Worm (Caenorhabditis elegans) whole organism, late embryonic: ENCODE results near the gene F49F1.9.
A peak's percentile ranks its signal among the peaks of the same experiment; 100 is the strongest.

ENCODE experiments used
- C08G9.2 ChIP-seq: sonication (generic microtip); optimal IDR thresholded peaks from 2 replicates; lab custom pipeline; 2016; ENCODE audit warnings: mild to moderate bottlenecking, missing genetic modification characterization, moderate library complexity, missing compliant biosample characterization
- F13H6.1 ChIP-seq: sonication (generic microtip); optimal IDR thresholded peaks from 2 replicates; lab custom pipeline; 2016; ENCODE audit warnings: missing genetic modification characterization, missing compliant biosample characterization
- K02D7.2 ChIP-seq: sonication (generic microtip); optimal IDR thresholded peaks from 2 replicates; lab custom pipeline; 2017; ENCODE audit warnings: mild to moderate bottlenecking, missing genetic modification characterization, missing compliant biosample characterization
- ceh-19 ChIP-seq: fragments of 200-800 bp; sonication (Bioruptor generic); optimal IDR thresholded peaks from 2 replicates; lab custom pipeline; 2018; ENCODE audit warnings: mild to moderate bottlenecking, missing genetic modification characterization, missing compliant biosample characterization
- ceh-2 ChIP-seq: sonication (generic microtip); optimal IDR thresholded peaks from 2 replicates; lab custom pipeline; 2016; ENCODE audit warnings: missing genotype, missing genetic modification characterization, missing compliant biosample characterization
- ceh-22 ChIP-seq: sonication (generic microtip); optimal IDR thresholded peaks from 2 replicates; lab custom pipeline; 2017; ENCODE audit warnings: missing biosample characterization, missing genetic modification characterization
- ceh-30 ChIP-seq: fragments of 150-350 bp; optimal IDR thresholded peaks from 2 replicates; lab custom pipeline; 2014; ENCODE audit warnings: missing biosample characterization, missing genetic modification characterization
- ceh-31 ChIP-seq: sonication (generic microtip); optimal IDR thresholded peaks from 2 replicates; lab custom pipeline; 2016; ENCODE audit warnings: missing genetic modification characterization, missing compliant biosample characterization
- ceh-34 ChIP-seq: sonication (generic microtip); optimal IDR thresholded peaks from 2 replicates; lab custom pipeline; 2016; ENCODE audit warnings: mild to moderate bottlenecking, missing genetic modification characterization, missing compliant biosample characterization
- ceh-48 ChIP-seq: sonication (generic microtip); optimal IDR thresholded peaks from 2 replicates; lab custom pipeline; 2016; ENCODE audit warnings: missing genetic modification characterization, inconsistent platforms, missing compliant biosample characterization
- ceh-6 ChIP-seq: fragments of 200-800 bp; sonication (Bioruptor generic); optimal IDR thresholded peaks from 2 replicates; lab custom pipeline; 2018; ENCODE audit warnings: mild to moderate bottlenecking, missing genetic modification characterization, missing compliant biosample characterization
- ceh-9 ChIP-seq: sonication (generic microtip); optimal IDR thresholded peaks from 2 replicates; lab custom pipeline; 2016; ENCODE audit warnings: mild to moderate bottlenecking, missing genetic modification characterization, inconsistent platforms, missing compliant biosample characterization
- dmd-4 ChIP-seq: sonication (generic microtip); optimal IDR thresholded peaks from 2 replicates; lab custom pipeline; 2016; ENCODE audit warnings: borderline replicate concordance, missing genetic modification characterization, missing compliant biosample characterization
- eyg-1 ChIP-seq: sonication (generic microtip); optimal IDR thresholded peaks from 2 replicates; lab custom pipeline; 2016; ENCODE audit warnings: missing genotype, missing genetic modification characterization, missing compliant biosample characterization
- fkh-10 ChIP-seq: fragments of 150-350 bp; optimal IDR thresholded peaks from 2 replicates; lab custom pipeline; 2014; ENCODE audit warnings: missing biosample characterization, missing genetic modification reagents, missing genetic modification characterization
- fkh-6 ChIP-seq: sonication (generic microtip); optimal IDR thresholded peaks from 2 replicates; lab custom pipeline; 2016; ENCODE audit warnings: missing genetic modification characterization, missing compliant biosample characterization
- gmeb-2 ChIP-seq: sonication (generic microtip); optimal IDR thresholded peaks from 2 replicates; lab custom pipeline; 2016; ENCODE audit warnings: missing genetic modification characterization, inconsistent platforms, missing compliant biosample characterization
- hlh-13 ChIP-seq: fragments of 200-800 bp; sonication (Bioruptor generic); optimal IDR thresholded peaks from 2 replicates; lab custom pipeline; 2018; ENCODE audit warnings: mild to moderate bottlenecking, missing genetic modification characterization, missing compliant biosample characterization
- hlh-30 ChIP-seq: sonication (generic microtip); optimal IDR thresholded peaks from 2 replicates; lab custom pipeline; 2017; ENCODE audit warnings: antibody characterized with exemption, missing genetic modification characterization, missing compliant biosample characterization; ENCODE audit not compliant: insufficient read depth
- hlh-6 ChIP-seq: sonication (generic microtip); optimal IDR thresholded peaks from 2 replicates; lab custom pipeline; 2016; ENCODE audit warnings: missing genotype, missing genetic modification characterization, missing compliant biosample characterization
- lim-6 ChIP-seq: sonication (generic microtip); optimal IDR thresholded peaks from 2 replicates; lab custom pipeline; 2016; ENCODE audit warnings: missing genetic modification characterization, missing compliant biosample characterization
- lin-11 ChIP-seq: fragments of 200-800 bp; sonication (Bioruptor generic); optimal IDR thresholded peaks from 2 replicates; lab custom pipeline; 2018; ENCODE audit warnings: mild to moderate bottlenecking, missing genetic modification characterization, missing compliant biosample characterization
- mec-3 ChIP-seq: sonication (generic microtip); optimal IDR thresholded peaks from 2 replicates; lab custom pipeline; 2016; ENCODE audit warnings: borderline replicate concordance, missing genetic modification characterization, missing compliant biosample characterization
- nfya-1 ChIP-seq: sonication (generic microtip); optimal IDR thresholded peaks from 2 replicates; lab custom pipeline; 2017; ENCODE audit warnings: missing genetic modification characterization, mild to moderate bottlenecking, missing compliant biosample characterization, antibody characterized with exemption, moderate library complexity
- nhr-11 ChIP-seq: fragments of 150-350 bp; optimal IDR thresholded peaks from 2 replicates; lab custom pipeline; 2014; ENCODE audit warnings: missing biosample characterization, missing genetic modification characterization
- nhr-232 ChIP-seq: sonication (generic microtip); optimal IDR thresholded peaks from 2 replicates; lab custom pipeline; 2016; ENCODE audit warnings: missing genetic modification characterization, missing compliant biosample characterization
- odd-2 ChIP-seq: sonication (generic microtip); optimal IDR thresholded peaks from 2 replicates; lab custom pipeline; 2017; ENCODE audit warnings: antibody characterized with exemption, mild to moderate bottlenecking, missing genetic modification characterization, missing compliant biosample characterization
- pag-3 ChIP-seq: sonication (generic microtip); optimal IDR thresholded peaks from 2 replicates; lab custom pipeline; 2016; ENCODE audit warnings: missing compliant biosample characterization, missing genetic modification characterization, borderline replicate concordance
- pat-9 ChIP-seq: fragments of 200-800 bp; sonication (Bioruptor generic); optimal IDR thresholded peaks from 2 replicates; lab custom pipeline; 2018; ENCODE audit warnings: mild to moderate bottlenecking, missing genetic modification characterization, moderate library complexity, missing compliant biosample characterization
- pha-4 ChIP-seq: fragments of 150-350 bp; optimal IDR thresholded peaks from 2 replicates; lab custom pipeline; 2018; ENCODE audit warnings: missing biosample characterization, missing genetic modification reagents, missing genetic modification characterization
- sdc-2 ChIP-seq: sonication (generic microtip); optimal IDR thresholded peaks from 2 replicates; lab custom pipeline; 2016; ENCODE audit warnings: missing genotype, missing genetic modification characterization, missing compliant biosample characterization
- sox-2 ChIP-seq: fragments of 200-800 bp; sonication (Bioruptor generic); IDR thresholded peaks from 2 replicates; pipeline ENCODE4 v1.3.6; 2022; ENCODE audit warnings: missing genetic modification reagents, missing genetic modification characterization, missing compliant biosample characterization
- tbx-2 ChIP-seq: sonication (generic microtip); optimal IDR thresholded peaks from 2 replicates; lab custom pipeline; 2016; ENCODE audit warnings: missing genetic modification characterization, missing compliant biosample characterization
- tbx-7 ChIP-seq: sonication (generic microtip); optimal IDR thresholded peaks from 2 replicates; lab custom pipeline; 2016; ENCODE audit warnings: missing genotype, missing genetic modification characterization, missing compliant biosample characterization
- ttx-3 ChIP-seq: sonication (generic microtip); optimal IDR thresholded peaks from 2 replicates; lab custom pipeline; 2016; ENCODE audit warnings: missing genetic modification reagents, missing genetic modification characterization, missing compliant biosample characterization
- unc-3 ChIP-seq, 2 experiments: fragments of 200-800 bp in 1 of 2; sonication (Bioruptor generic) in 1 of 2; sonication (generic microtip) in 1 of 2; conservative IDR thresholded peaks in 1 of 2; optimal IDR thresholded peaks in 1 of 2; 2 replicates each; pipeline versions ENCODE4 v1.3.6 to Lab custom; 2016 to 2022; ENCODE audit warnings: missing compliant biosample characterization in 2 of 2, missing genetic modification characterization in 2 of 2, missing genetic modification reagents in 1 of 2
- unc-42 ChIP-seq: sonication (generic microtip); optimal IDR thresholded peaks from 2 replicates; lab custom pipeline; 2016; ENCODE audit warnings: missing genotype, missing genetic modification characterization, missing compliant biosample characterization
- unc-55 ChIP-seq: sonication (generic microtip); optimal IDR thresholded peaks from 2 replicates; lab custom pipeline; 2017; ENCODE audit warnings: missing biosample characterization, missing genetic modification reagents, missing genetic modification characterization
- unc-86 ChIP-seq: sonication (generic microtip); optimal IDR thresholded peaks from 2 replicates; lab custom pipeline; 2016; ENCODE audit warnings: missing genetic modification characterization, missing compliant biosample characterization

F49F1.9 gene

DNA sequence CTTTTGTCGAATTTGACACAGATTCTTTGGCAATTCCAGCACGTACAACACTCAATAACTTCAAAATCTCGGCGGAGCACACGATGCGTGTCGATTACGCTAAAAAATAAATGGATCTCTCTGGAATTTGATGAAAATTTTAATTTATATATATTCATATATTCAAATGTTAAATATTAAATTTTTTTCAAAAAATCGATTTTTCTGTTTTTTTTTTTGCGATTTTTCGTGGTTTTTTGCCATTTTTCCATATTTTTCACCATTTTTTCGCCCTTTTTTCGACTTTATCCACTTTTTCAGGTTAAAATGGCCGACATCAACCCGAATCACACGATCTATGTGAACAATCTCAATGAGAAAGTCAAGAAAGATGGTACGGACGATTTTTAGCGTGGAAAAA, 36.4 kb upstream of the F49F1.9 start, which contains the start of gene rnp-3:
rnp-3 (plus strand) TSS at position 301 of the 400 bp plus-strand sequence.
- no peak for TF ChIP-seq nhr-232 (tag; lab: Kevin White, UChicago)
- no peak for TF ChIP-seq ceh-48 (tag; lab: Kevin White, UChicago)
- TF ChIP-seq ceh-9 (tag; lab: Kevin White, UChicago): no peak
- TF ChIP-seq ceh-30 (tag; lab: Kevin White, UChicago): no peak
- TF ChIP-seq sox-2: no peak
- no peak for TF ChIP-seq mec-3 (tag; lab: Kevin White, UChicago)
- no peak for TF ChIP-seq sdc-2 (tag; lab: Kevin White, UChicago)
- TF ChIP-seq hlh-13: no peak
- TF ChIP-seq fkh-10 (GFP tag; lab: Kevin White, UChicago): no peak
- no peak for TF ChIP-seq dmd-4 (tag; lab: Kevin White, UChicago)
- TF ChIP-seq gmeb-2 (tag; lab: Kevin White, UChicago): no peak
- no peak for TF ChIP-seq eyg-1 (tag; lab: Kevin White, UChicago)
- TF ChIP-seq fkh-6 (tag; lab: Kevin White, UChicago): no peak
- no peak for TF ChIP-seq pha-4 (tag; lab: Kevin White, UChicago)
- no peak for TF ChIP-seq unc-3 (GFP tag; conservative IDR thresholded peaks at IDR 0.05; lab: Robert Waterston, UW)
- TF ChIP-seq unc-3 (tag; optimal IDR thresholded peaks at IDR 0.05; lab: Kevin White, UChicago): no peak
- TF ChIP-seq ceh-19 (GFP tag; lab: Kevin White, UChicago): no peak
- no peak for TF ChIP-seq F13H6.1 (tag; lab: Kevin White, UChicago)

DNA sequence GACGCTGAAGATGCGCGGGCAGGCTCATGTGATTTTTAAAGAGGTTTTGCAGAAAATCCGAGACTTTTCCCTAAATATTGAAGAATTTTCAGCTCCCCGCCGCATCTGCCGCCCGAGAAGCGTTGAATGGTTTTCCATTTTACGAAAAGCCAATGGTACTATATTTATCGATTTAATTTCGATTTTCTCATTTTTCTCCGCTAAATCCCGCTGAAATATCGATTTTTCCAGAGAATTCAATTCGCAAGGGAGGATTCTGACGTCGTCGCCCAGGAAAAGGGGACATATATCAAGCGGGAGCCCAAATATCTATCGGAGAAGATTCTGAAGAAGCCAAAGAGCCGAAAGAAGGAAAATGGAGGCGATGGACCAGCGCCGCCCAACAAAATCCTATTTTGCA, 34.9 kb upstream of the F49F1.9 start:
- TF ChIP-seq nhr-11 (tag; lab: Kevin White, UChicago) (no peak), unc-86 (tag; lab: Kevin White, UChicago) (no peak), ceh-19 (GFP tag; lab: Kevin White, UChicago) (no peak), tbx-2 (tag; lab: Kevin White, UChicago) (no peak), lin-11 (tag; lab: Kevin White, UChicago) (no peak), hlh-13 (no peak), pha-4 (tag; lab: Kevin White, UChicago) (no peak), nhr-232 (tag; lab: Kevin White, UChicago) (no peak), sdc-2 (tag; lab: Kevin White, UChicago) (no peak), ceh-22 (tag; lab: Kevin White, UChicago) (no peak), ttx-3 (tag; lab: Kevin White, UChicago) (no peak), odd-2 (tag; lab: Kevin White, UChicago) (no peak), pag-3 (no peak), ceh-6 (GFP tag; lab: Kevin White, UChicago) (no peak), ceh-34 (tag; lab: Kevin White, UChicago) (no peak), hlh-6 (no peak), lim-6 (tag; lab: Kevin White, UChicago) (no peak), hlh-30 (tag; lab: Kevin White, UChicago) (no peak), eyg-1 (tag; lab: Kevin White, UChicago) (no peak), K02D7.2 (tag; lab: Kevin White, UChicago) (no peak)

DNA sequence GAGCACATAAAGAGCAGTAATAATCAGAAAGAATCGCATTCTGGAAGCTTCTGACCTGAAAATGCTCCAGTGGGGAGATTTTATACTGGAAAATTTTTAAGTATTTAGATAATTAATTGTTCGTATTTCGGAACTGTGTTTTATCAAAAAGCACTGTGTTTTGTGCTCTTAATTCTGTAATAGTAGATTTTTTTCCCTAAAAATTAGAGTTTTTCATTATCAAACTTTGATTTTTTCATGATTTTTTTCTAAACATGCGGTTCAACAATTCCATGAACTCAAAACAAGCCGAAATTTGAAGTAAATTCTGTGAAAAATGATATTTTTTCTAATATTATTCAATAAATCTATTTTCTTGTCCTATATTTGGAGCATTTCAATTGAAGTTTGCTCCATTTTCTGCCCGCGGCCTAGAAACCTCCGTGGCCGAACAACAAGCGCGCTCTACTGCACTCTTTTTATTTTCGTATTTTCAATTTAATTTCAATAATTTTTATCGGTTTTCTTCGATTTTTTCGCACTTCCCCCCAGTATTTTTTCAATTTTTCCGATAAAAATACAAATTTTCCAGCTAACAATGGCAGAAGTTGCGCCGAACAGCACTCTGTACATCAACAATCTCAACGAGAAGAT, 34.3 kb upstream of the F49F1.9 start, which contains the start of the genes K08D10.13 and rnp-2:
K08D10.13 (minus strand) TSS at position 51 of the 633 bp plus-strand sequence.
rnp-2 (plus strand) TSS at position 546 of the 633 bp plus-strand sequence.
- TF ChIP-seq dmd-4 (tag; lab: Kevin White, UChicago) (no peak), ceh-31 (tag; lab: Kevin White, UChicago) (peak; percentile 57), tbx-7 (peak; percentile 28), unc-55 (GFP tag; lab: Kevin White, UChicago) (no peak), pat-9 (tag; lab: Kevin White, UChicago) (no peak), nfya-1 (tag; lab: Kevin White, UChicago) (peak; percentile 18), unc-42 (tag; lab: Kevin White, UChicago) (peak; percentile 63), ceh-9 (tag; lab: Kevin White, UChicago) (no peak), ceh-2 (tag; lab: Kevin White, UChicago) (peak; percentile 36), C08G9.2 (peak; percentile 63), tbx-2 (tag; lab: Kevin White, UChicago) (peak; percentile 35)
- TF ChIP-seq, all 69 proteins: peak for 7
